Fruit fly (Drosophila melanogaster) whole organism, embryonic: Measurements from ENCODE around the gene Sumo.
A peak's percentile ranks its signal among the peaks of the same experiment; 100 is the strongest.

Source experiments
- ATbp ChIP-seq: fragments of 200-800 bp; sonication (Bioruptor generic); optimal IDR thresholded peaks from 2 replicates; lab custom pipeline; 2017; ENCODE audit warnings: missing biosample characterization, mild to moderate bottlenecking, missing genetic modification characterization, missing genetic modification reagents
- CG10462 ChIP-seq: fragments of 200-800 bp; sonication (Bioruptor generic); optimal IDR thresholded peaks from 2 replicates; lab custom pipeline; 2016; ENCODE audit warnings: missing biosample characterization, missing genetic modification characterization
- CG12236 ChIP-seq: fragments of 200-800 bp; sonication (Bioruptor generic); optimal IDR thresholded peaks from 2 replicates; lab custom pipeline; 2016; ENCODE audit warnings: missing biosample characterization, missing genetic modification characterization
- CG12299 ChIP-seq: fragments of 200-800 bp; sonication (Bioruptor generic); optimal IDR thresholded peaks from 2 replicates; lab custom pipeline; 2018; ENCODE audit warnings: missing biosample characterization, mild to moderate bottlenecking, missing genetic modification characterization
- CG12744 ChIP-seq: fragments of 200-800 bp; sonication (Bioruptor generic); optimal IDR thresholded peaks from 2 replicates; lab custom pipeline; 2016; ENCODE audit warnings: missing biosample characterization, missing genetic modification characterization
- CG12942 ChIP-seq: fragments of 200-800 bp; sonication (Bioruptor generic); optimal IDR thresholded peaks from 3 replicates; lab custom pipeline; 2016; ENCODE audit warnings: missing biosample characterization, missing genetic modification characterization
- CG13775 ChIP-seq: fragments of 200-800 bp; sonication (Bioruptor generic); optimal IDR thresholded peaks from 3 replicates; lab custom pipeline; 2017; ENCODE audit warnings: missing biosample characterization, mild to moderate bottlenecking, missing genetic modification characterization
- CG14441 ChIP-seq: fragments of 200-800 bp; sonication (Bioruptor generic); IDR thresholded peaks from 2 replicates; pipeline ENCODE4 v1.3.6; 2022; ENCODE audit warnings: missing biosample characterization, missing genetic modification characterization
- CG16815 ChIP-seq: fragments of 200-800 bp; sonication (Bioruptor generic); optimal IDR thresholded peaks from 3 replicates; lab custom pipeline; 2017; ENCODE audit warnings: missing biosample characterization, mild to moderate bottlenecking, missing genetic modification characterization
- CG17328 ChIP-seq: fragments of 200-800 bp; sonication (Bioruptor generic); IDR thresholded peaks from 2 replicates; pipeline ENCODE4 v1.3.6; 2022; ENCODE audit warnings: missing biosample characterization, missing genetic modification characterization
- CG17802 ChIP-seq: fragments of 200-800 bp; sonication (Bioruptor generic); optimal IDR thresholded peaks from 2 replicates; lab custom pipeline; 2018; ENCODE audit warnings: missing biosample characterization, mild to moderate bottlenecking, missing genetic modification characterization, moderate library complexity
- CG18599 ChIP-seq: fragments of 200-800 bp; sonication (Bioruptor generic); optimal IDR thresholded peaks from 3 replicates; lab custom pipeline; 2017; ENCODE audit warnings: missing biosample characterization, missing genetic modification characterization, mild to moderate bottlenecking, moderate library complexity, missing genetic modification reagents
- CG2199 ChIP-seq: fragments of 200-800 bp; sonication (Bioruptor generic); IDR thresholded peaks from 3 replicates; pipeline ENCODE4 v1.3.6; 2022; ENCODE audit warnings: missing biosample characterization, missing genetic modification characterization
- CG31224 ChIP-seq: fragments of 200-800 bp; sonication (Bioruptor generic); IDR thresholded peaks from 2 replicates; pipeline ENCODE4 v1.3.6; 2022; ENCODE audit warnings: missing biosample characterization, missing genetic modification characterization
- CG4617 ChIP-seq: fragments of 200-800 bp; sonication (Bioruptor generic); optimal IDR thresholded peaks from 3 replicates; lab custom pipeline; 2016; ENCODE audit warnings: missing biosample characterization, missing genetic modification characterization, borderline replicate concordance
- CG4820 ChIP-seq: fragments of 200-800 bp; sonication (Bioruptor generic); optimal IDR thresholded peaks from 3 replicates; lab custom pipeline; 2016; ENCODE audit warnings: missing biosample characterization, missing genetic modification characterization
- CG7271 ChIP-seq: fragments of 200-800 bp; sonication (Bioruptor generic); optimal IDR thresholded peaks from 2 replicates; lab custom pipeline; 2018; ENCODE audit warnings: missing biosample characterization, mild to moderate bottlenecking, missing genetic modification characterization, moderate library complexity
- CG7372 ChIP-seq: fragments of 200-800 bp; sonication (Bioruptor generic); IDR thresholded peaks from 2 replicates; pipeline ENCODE4 v1.3.6; 2022; ENCODE audit warnings: missing biosample characterization, missing genetic modification characterization
- CG8281 ChIP-seq: fragments of 200-800 bp; sonication (Bioruptor generic); optimal IDR thresholded peaks from 2 replicates; lab custom pipeline; 2018; ENCODE audit warnings: missing biosample characterization, mild to moderate bottlenecking, missing genetic modification characterization, moderate library complexity
- CG9797 ChIP-seq: fragments of 200-800 bp; sonication (Bioruptor generic); optimal IDR thresholded peaks from 3 replicates; lab custom pipeline; 2018; ENCODE audit warnings: missing biosample characterization, mild to moderate bottlenecking, missing genetic modification characterization
- Deaf1 ChIP-seq: fragments of 200-800 bp; optimal IDR thresholded peaks from 3 replicates; lab custom pipeline; 2019; ENCODE audit warnings: missing biosample characterization, mild to moderate bottlenecking, missing genetic modification characterization, moderate library complexity
- Eip74EF ChIP-seq, 2 experiments: fragments of 200-800 bp in 1 of 2; fragments of >200 bp in 1 of 2; sonication (Bioruptor generic) in 1 of 2; optimal IDR thresholded peaks; 2 replicates each; lab custom pipeline; 2017 to 2019; ENCODE audit warnings: missing biosample characterization in 2 of 2, missing genetic modification characterization in 2 of 2, mild to moderate bottlenecking in 1 of 2, moderate library complexity in 1 of 2
- Hr78 ChIP-seq, 2 experiments: fragments of 200-800 bp in 1 of 2; fragments of >200 bp in 1 of 2; sonication (Bioruptor generic) in 1 of 2; optimal IDR thresholded peaks; 2 replicates each; lab custom pipeline; 2017 to 2019; ENCODE audit warnings: missing biosample characterization in 2 of 2, missing genetic modification characterization in 2 of 2, mild to moderate bottlenecking in 1 of 2, moderate library complexity in 1 of 2
- Jarid2 ChIP-seq: fragments of 200-800 bp; sonication (Bioruptor generic); optimal IDR thresholded peaks from 3 replicates; lab custom pipeline; 2017; ENCODE audit warnings: mild to moderate bottlenecking, missing biosample characterization, missing genetic modification reagents, missing genetic modification characterization
- Lhr ChIP-seq: fragments of 200-800 bp; sonication (Bioruptor generic); optimal IDR thresholded peaks from 3 replicates; lab custom pipeline; 2017; ENCODE audit warnings: mild to moderate bottlenecking, missing biosample characterization, missing genetic modification reagents, missing genetic modification characterization
- Lpt ChIP-seq: fragments of >200 bp; optimal IDR thresholded peaks from 2 replicates; lab custom pipeline; 2018; ENCODE audit warnings: missing biosample characterization, missing genetic modification characterization
- Myb ChIP-seq: fragments of 200-800 bp; sonication (Bioruptor generic); optimal IDR thresholded peaks from 2 replicates; lab custom pipeline; 2016; ENCODE audit warnings: missing biosample characterization, missing genetic modification characterization
- NK7.1 ChIP-seq: fragments of 200-800 bp; sonication (Bioruptor generic); optimal IDR thresholded peaks from 3 replicates; lab custom pipeline; 2016; ENCODE audit warnings: missing biosample characterization, missing genetic modification characterization
- PHDP ChIP-seq: fragments of 200-800 bp; sonication (Bioruptor generic); optimal IDR thresholded peaks from 3 replicates; lab custom pipeline; 2018; ENCODE audit warnings: missing biosample characterization, mild to moderate bottlenecking, missing genetic modification characterization, moderate library complexity
- Six4 ChIP-seq: fragments of 200-800 bp; sonication (Bioruptor generic); optimal IDR thresholded peaks from 2 replicates; lab custom pipeline; 2016; ENCODE audit warnings: missing biosample characterization, missing genetic modification characterization
- Sry-β ChIP-seq: fragments of 200-800 bp; sonication (Bioruptor generic); optimal IDR thresholded peaks from 2 replicates; lab custom pipeline; 2018; ENCODE audit warnings: missing biosample characterization, mild to moderate bottlenecking, missing genetic modification characterization, moderate library complexity
- Usf ChIP-seq: fragments of 200-800 bp; sonication (Bioruptor generic); optimal IDR thresholded peaks from 2 replicates; lab custom pipeline; 2017; ENCODE audit warnings: missing genotype, missing biosample characterization, missing genetic modification characterization
- aop ChIP-seq: fragments of 200-800 bp; sonication (Bioruptor generic); IDR thresholded peaks from 2 replicates; pipeline ENCODE4 v1.3.6; 2022; ENCODE audit warnings: missing biosample characterization, missing genetic modification characterization
- caup ChIP-seq: fragments of 200-800 bp; sonication (Bioruptor generic); optimal IDR thresholded peaks from 3 replicates; lab custom pipeline; 2017; ENCODE audit warnings: missing biosample characterization, mild to moderate bottlenecking, missing genetic modification characterization, moderate library complexity; ENCODE audit not compliant: severe bottlenecking
- dimm ChIP-seq: fragments of 200-800 bp; sonication (Bioruptor generic); IDR thresholded peaks from 2 replicates; pipeline ENCODE4 v1.3.6; 2022; ENCODE audit warnings: missing biosample characterization, missing genetic modification characterization
- dysf ChIP-seq: fragments of 200-800 bp; sonication (Bioruptor generic); IDR thresholded peaks from 3 replicates; pipeline ENCODE4 v1.3.6; 2022; ENCODE audit warnings: missing biosample characterization, missing genetic modification characterization
- fd3F ChIP-seq: fragments of 200-800 bp; sonication (Bioruptor generic); optimal IDR thresholded peaks from 2 replicates; lab custom pipeline; 2018; ENCODE audit warnings: missing biosample characterization, mild to moderate bottlenecking, missing genetic modification characterization, moderate library complexity
- gro ChIP-seq: fragments of 200-800 bp; sonication (Bioruptor generic); optimal IDR thresholded peaks from 2 replicates; lab custom pipeline; 2016; ENCODE audit warnings: missing biosample characterization, missing genetic modification characterization
- ken ChIP-seq: fragments of 200-800 bp; sonication (Bioruptor generic); IDR thresholded peaks from 3 replicates; pipeline ENCODE4 v1.3.6; 2022; ENCODE audit warnings: missing biosample characterization, missing genetic modification characterization
- klu ChIP-seq: fragments of 200-800 bp; sonication (Bioruptor generic); IDR thresholded peaks from 2 replicates; pipeline ENCODE4 v1.3.6; 2022; ENCODE audit warnings: missing biosample characterization, missing genetic modification characterization
- lab ChIP-seq: fragments of 200-800 bp; sonication (Bioruptor generic); optimal IDR thresholded peaks from 3 replicates; lab custom pipeline; 2017; ENCODE audit warnings: missing biosample characterization, missing genetic modification characterization, mild to moderate bottlenecking, moderate library complexity, missing genetic modification reagents
- maf-S ChIP-seq: fragments of 200-800 bp; sonication (Bioruptor generic); optimal IDR thresholded peaks from 2 replicates; lab custom pipeline; 2016; ENCODE audit warnings: missing biosample characterization, missing genetic modification characterization
- nom ChIP-seq: fragments of 200-800 bp; sonication (Bioruptor generic); optimal IDR thresholded peaks from 2 replicates; lab custom pipeline; 2017; ENCODE audit warnings: missing biosample characterization, missing genetic modification characterization, mild to moderate bottlenecking, moderate library complexity, missing genetic modification reagents
- ro ChIP-seq: fragments of 200-800 bp; sonication (Bioruptor generic); IDR thresholded peaks from 2 replicates; pipeline ENCODE4 v1.3.6; 2022; ENCODE audit warnings: missing biosample characterization, missing genetic modification characterization
- tin ChIP-seq: fragments of 200-800 bp; sonication (Bioruptor generic); optimal IDR thresholded peaks from 3 replicates; lab custom pipeline; 2016; ENCODE audit warnings: missing biosample characterization, missing genetic modification characterization
- tna ChIP-seq: fragments of 200-800 bp; sonication (Bioruptor generic); IDR thresholded peaks from 2 replicates; pipeline ENCODE4 v1.3.6; 2022; ENCODE audit warnings: missing biosample characterization, missing genetic modification characterization; ENCODE audit not compliant: partially characterized antibody
- twi ChIP-seq: fragments of 200-800 bp; optimal IDR thresholded peaks from 2 replicates; lab custom pipeline; 2019; ENCODE audit warnings: missing biosample characterization, mild to moderate bottlenecking, missing genetic modification characterization, moderate library complexity
- vnd ChIP-seq: fragments of 200-800 bp; sonication (Bioruptor generic); IDR thresholded peaks from 3 replicates; pipeline ENCODE4 v1.3.6; 2022; ENCODE audit warnings: missing biosample characterization, missing genetic modification characterization; ENCODE audit not compliant: partially characterized antibody
- yki ChIP-seq: fragments of >200 bp; optimal IDR thresholded peaks from 3 replicates; lab custom pipeline; 2018
- z ChIP-seq: fragments of 200-800 bp; sonication (Bioruptor generic); IDR thresholded peaks from 3 replicates; pipeline ENCODE4 v1.3.6; 2022; ENCODE audit warnings: missing biosample characterization, missing genetic modification characterization

Sumo gene

DNA sequence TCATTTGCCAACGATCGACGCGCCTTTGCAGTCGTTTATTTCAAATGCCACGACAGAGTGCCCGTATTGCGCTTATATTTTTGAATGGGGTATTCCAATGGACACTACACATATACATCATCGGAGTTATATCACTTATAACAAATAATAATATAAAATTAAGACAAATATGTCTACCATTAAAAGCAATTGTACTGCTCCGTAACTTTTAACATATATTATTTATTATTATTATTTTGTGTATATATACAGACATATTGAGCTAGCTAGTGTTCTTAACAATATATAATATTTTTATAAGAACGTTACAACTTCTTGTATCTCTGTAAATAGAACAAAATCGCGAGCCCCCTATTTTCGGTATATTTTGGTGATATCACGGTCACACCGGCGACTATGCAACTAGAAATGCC lies 3.4 kb downstream of the Sumo start, which contains the start of the genes sip2 and Coprox (continued):
- peak; percentile 62 for TF ChIP-seq CG7271 (tag; lab: Kevin White, UChicago)
- TF ChIP-seq ATbp (GFP tag; lab: Kevin White, UChicago), result no peak
- 0 out of 2 replicates have a peak, but pooled peaks have one; percentile 46 for TF ChIP-seq CG14441
- no peak for TF ChIP-seq ken (GFP tag; lab: Robert Waterston, UW)
- TF ChIP-seq PHDP (tag; lab: Kevin White, UChicago), result peak; percentile 82
- no peak for TF ChIP-seq lab (GFP tag; lab: Kevin White, UChicago)
- TF ChIP-seq CG2199 (GFP tag; lab: Robert Waterston, UW), result no peak
- 0 out of 2 replicates have a peak, but pooled peaks have one; percentile 23 for TF ChIP-seq CG7372 (GFP tag; lab: Robert Waterston, UW)
- no peak for TF ChIP-seq gro (GFP tag; lab: Kevin White, UChicago)
- TF ChIP-seq CG12744 (GFP tag; lab: Kevin White, UChicago), result no peak
- TF ChIP-seq Myb (GFP tag; lab: Kevin White, UChicago), result peak; percentile 70
- peak; percentile 75 for TF ChIP-seq CG18599 (GFP tag; lab: Kevin White, UChicago)
- peak; percentile 26 for TF ChIP-seq CG16815 (GFP tag; lab: Kevin White, UChicago)
- no peak for TF ChIP-seq yki (lab: Kevin White, UChicago)
- peak; percentile 21 for TF ChIP-seq nom (GFP tag; lab: Kevin White, UChicago)
- TF ChIP-seq CG4820 (GFP tag; lab: Kevin White, UChicago), result peak; percentile 27
- no peak for TF ChIP-seq klu (GFP tag; lab: Robert Waterston, UW)
- TF ChIP-seq NK7.1 (GFP tag; lab: Kevin White, UChicago), result no peak
- no peak for TF ChIP-seq Lpt (GFP tag; lab: Kevin White, UChicago)
- peak; percentile 35 for TF ChIP-seq CG8281
- TF ChIP-seq CG4617 (GFP tag; lab: Kevin White, UChicago), result peak; percentile 21
- peak; percentile 29 for TF ChIP-seq Sry-β (GFP tag; lab: Kevin White, UChicago)
- no peak for TF ChIP-seq Deaf1 (tag; lab: Kevin White, UChicago)
- peak; percentile 65 for TF ChIP-seq dysf (GFP tag; lab: Robert Waterston, UW)
- no peak for TF ChIP-seq z (GFP tag; lab: Robert Waterston, UW)
- TF ChIP-seq CG31224, result peak; percentile 48; the same call in 1 of the 2 replicates
- TF ChIP-seq CG9797 (GFP tag; lab: Kevin White, UChicago), result peak; percentile 89
- no peak for TF ChIP-seq aop (GFP tag; lab: Robert Waterston, UW)
- TF ChIP-seq CG13775, result peak; percentile 68
- TF ChIP-seq dimm (GFP tag; lab: Robert Waterston, UW), result no peak
- TF ChIP-seq Jarid2 (GFP tag; lab: Kevin White, UChicago), result no peak
- TF ChIP-seq Usf (GFP tag; lab: Kevin White, UChicago), result peak; percentile 29
- peak; percentile 29 for TF ChIP-seq CG17802 (tag; lab: Kevin White, UChicago)
- peak in 1 of 2 experiments; percentile 46 for TF ChIP-seq Eip74EF (GFP tag; optimal IDR thresholded peaks at IDR 0.05; lab: Kevin White, UChicago)
- no peak for TF ChIP-seq vnd (GFP tag; lab: Robert Waterston, UW)
- TF ChIP-seq Lhr (GFP tag; lab: Kevin White, UChicago), result peak; percentile 33
- TF ChIP-seq twi (tag; lab: Kevin White, UChicago), result peak; percentile 63
- peak; percentile 50 for TF ChIP-seq CG12942 (GFP tag; lab: Kevin White, UChicago)
- TF ChIP-seq maf-S (GFP tag; lab: Kevin White, UChicago), result no peak
- peak; percentile 33 for TF ChIP-seq Six4 (GFP tag; lab: Kevin White, UChicago)
- TF ChIP-seq tin, result peak; percentile 37
- TF ChIP-seq CG10462 (GFP tag; lab: Kevin White, UChicago), result peak; percentile 6
- TF ChIP-seq Hr78 (GFP tag; optimal IDR thresholded peaks at IDR 0.05; lab: Kevin White, UChicago), result peak in 1 of 2 experiments; percentile 70
- TF ChIP-seq CG12236 (GFP tag; lab: Kevin White, UChicago), result no peak
- TF ChIP-seq ro, result no peak
- TF ChIP-seq tna, result no peak
- peak; percentile 69 for TF ChIP-seq CG12299
- peak; percentile 50 for TF ChIP-seq caup (GFP tag; lab: Kevin White, UChicago)
- TF ChIP-seq fd3F, result peak; percentile 50
- 0 out of 2 replicates have a peak, but pooled peaks have one; percentile 24 for TF ChIP-seq CG17328 (GFP tag; lab: Robert Waterston, UW)
